Fruit fly (Drosophila melanogaster): ENCODE results near the gene DhpD.

DhpD gene

DNA sequence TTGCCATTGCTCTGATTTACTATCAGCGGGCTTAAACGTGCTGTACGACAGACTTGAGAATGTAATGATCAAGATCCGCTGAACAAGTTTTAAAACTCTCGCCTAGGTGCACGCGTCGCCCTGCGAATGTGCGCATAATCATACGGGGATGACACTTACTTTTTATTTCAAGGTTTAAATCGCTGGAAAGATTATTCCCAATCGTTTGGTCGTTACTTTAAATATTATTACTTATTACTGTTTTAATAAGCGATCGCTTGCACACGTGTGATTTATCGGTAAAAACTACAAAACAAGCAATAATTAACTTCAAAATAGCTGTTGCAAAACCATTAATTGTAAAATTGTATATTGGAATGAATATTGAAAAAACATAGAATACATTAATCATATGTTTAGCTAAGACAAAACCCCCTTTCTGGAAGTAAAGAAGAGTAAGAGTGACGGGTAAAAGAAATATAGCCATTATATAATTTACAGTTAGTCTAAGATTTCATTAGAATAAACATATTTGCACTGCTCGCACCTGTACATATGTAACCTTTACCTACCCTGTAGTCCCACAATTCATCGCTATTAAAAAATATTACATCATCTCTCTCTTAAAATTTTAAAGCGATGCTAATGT, at the start of gene DhpD:
Gene DhpD, minus strand, starts transcription at position 102 of the 628 bp plus-strand sequence.
- TF ChIP-seq usp (GFP tag; optimal IDR thresholded peaks at IDR 0.05) (no peak), EcR (GFP tag; optimal IDR thresholded peaks at IDR 0.05) (no peak), CG8478 (optimal IDR thresholded peaks at IDR 0.05) (no peak), psq (optimal IDR thresholded peaks at IDR 0.05) (no peak), pan (optimal IDR thresholded peaks at IDR 0.05) (no peak), Dll (optimal IDR thresholded peaks at IDR 0.05) (no peak)

DNA sequence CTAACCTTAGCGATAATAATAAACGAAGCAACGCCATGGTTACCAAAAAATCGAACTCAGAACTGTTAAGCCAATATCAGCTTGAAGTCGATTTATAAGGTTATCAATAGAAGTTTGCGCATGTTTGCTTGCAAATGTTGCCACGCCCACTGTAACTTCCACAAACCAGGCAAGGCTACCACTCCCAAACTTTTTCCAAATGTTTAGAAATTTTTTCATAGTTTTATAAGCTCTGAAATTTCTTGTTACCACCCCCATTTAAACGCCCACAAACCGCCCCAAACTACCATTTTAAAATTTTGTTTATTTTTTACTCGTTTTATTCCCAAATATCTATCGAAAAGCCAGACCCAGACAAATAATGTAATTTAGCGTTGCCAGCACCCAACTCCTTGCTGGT, 48.8 kb upstream of the DhpD start, which contains the start of gene flip:
Gene flip, minus strand, starts transcription at position 101 of the 400 bp plus-strand sequence.
- TF ChIP-seq Dll (optimal IDR thresholded peaks at IDR 0.05), result no peak

DNA sequence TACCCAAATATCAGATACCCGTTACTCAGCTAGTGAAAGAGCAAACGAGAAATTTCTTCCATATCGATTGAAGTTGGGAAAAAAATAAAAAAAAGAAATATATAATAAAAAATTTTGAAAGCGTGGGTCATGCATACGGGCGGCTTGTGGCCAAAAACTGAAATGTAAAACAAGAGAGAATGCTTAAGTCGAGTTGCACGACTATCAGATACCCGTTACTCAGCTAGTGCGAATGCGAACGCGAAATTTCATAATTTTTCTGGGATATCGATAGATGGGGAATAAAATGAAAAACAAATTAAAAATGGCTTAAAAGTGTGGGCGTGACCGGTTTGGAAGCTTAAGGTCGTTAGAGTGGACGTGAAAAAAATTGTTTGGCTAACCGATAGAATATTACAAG, 39.3 kb upstream of the DhpD start:
- TF ChIP-seq EcR (GFP tag; optimal IDR thresholded peaks at IDR 0.05) (no peak), usp (GFP tag; optimal IDR thresholded peaks at IDR 0.05) (no peak), psq (optimal IDR thresholded peaks at IDR 0.05) (no peak), CG8478 (optimal IDR thresholded peaks at IDR 0.05) (no peak), pan (optimal IDR thresholded peaks at IDR 0.05) (no peak), Dll (optimal IDR thresholded peaks at IDR 0.05) (no peak)

DNA sequence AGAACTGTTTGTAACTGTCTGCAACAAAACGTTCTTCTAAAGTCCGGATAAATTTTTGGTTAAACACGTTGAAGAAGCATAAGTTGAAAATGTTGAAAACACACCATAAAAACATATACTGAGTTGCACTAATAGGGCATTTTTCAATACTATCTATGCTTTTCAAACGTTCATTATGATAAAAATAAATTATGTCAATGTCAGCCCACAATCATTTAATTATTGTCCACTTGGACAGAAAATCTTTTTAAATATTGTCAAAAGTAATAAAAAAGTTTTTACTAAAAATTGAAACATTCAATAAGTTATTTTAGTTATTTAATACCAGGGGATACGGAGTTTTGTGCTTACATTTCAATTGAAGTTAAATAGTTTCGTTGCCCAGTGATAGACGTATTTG, 37.4 kb upstream of the DhpD start, which contains the start of gene CG1092:
Gene CG1092, plus strand, starts transcription at position 301 of the 400 bp plus-strand sequence.
- TF ChIP-seq CG8478 (optimal IDR thresholded peaks at IDR 0.05) (no peak), usp (GFP tag; optimal IDR thresholded peaks at IDR 0.05) (no peak), Dll (optimal IDR thresholded peaks at IDR 0.05) (no peak), psq (optimal IDR thresholded peaks at IDR 0.05) (no peak), pan (optimal IDR thresholded peaks at IDR 0.05) (no peak), EcR (GFP tag; optimal IDR thresholded peaks at IDR 0.05) (no peak)

DNA sequence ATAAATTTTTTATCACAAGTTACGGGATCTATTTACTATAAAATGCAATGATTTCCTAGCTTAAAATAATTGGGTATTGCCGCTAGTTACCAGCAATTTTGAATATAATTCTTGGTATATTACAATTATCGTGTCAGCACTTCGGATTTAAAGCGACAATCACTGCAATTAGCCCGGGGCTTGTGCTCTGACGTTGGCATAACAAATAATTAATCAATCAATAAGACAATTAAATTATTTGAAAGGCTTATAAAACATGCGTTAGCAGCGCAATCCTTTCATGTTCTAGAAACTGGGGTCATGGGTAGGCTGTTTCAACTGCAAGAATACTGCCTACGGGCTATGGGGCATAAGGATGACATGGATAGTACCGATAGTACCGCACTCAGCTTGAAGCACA, 27.6 kb upstream of the DhpD start, which contains the start of gene Or82a:
Gene Or82a, plus strand, starts transcription at position 301 of the 400 bp plus-strand sequence.
- TF ChIP-seq EcR (GFP tag; optimal IDR thresholded peaks at IDR 0.05), result no peak
- no peak for TF ChIP-seq Dll (optimal IDR thresholded peaks at IDR 0.05)
- TF ChIP-seq usp (GFP tag; optimal IDR thresholded peaks at IDR 0.05), result no peak
- TF ChIP-seq CG8478 (optimal IDR thresholded peaks at IDR 0.05), result no peak
- TF ChIP-seq psq (optimal IDR thresholded peaks at IDR 0.05), result no peak
- TF ChIP-seq pan (optimal IDR thresholded peaks at IDR 0.05), result no peak

DNA sequence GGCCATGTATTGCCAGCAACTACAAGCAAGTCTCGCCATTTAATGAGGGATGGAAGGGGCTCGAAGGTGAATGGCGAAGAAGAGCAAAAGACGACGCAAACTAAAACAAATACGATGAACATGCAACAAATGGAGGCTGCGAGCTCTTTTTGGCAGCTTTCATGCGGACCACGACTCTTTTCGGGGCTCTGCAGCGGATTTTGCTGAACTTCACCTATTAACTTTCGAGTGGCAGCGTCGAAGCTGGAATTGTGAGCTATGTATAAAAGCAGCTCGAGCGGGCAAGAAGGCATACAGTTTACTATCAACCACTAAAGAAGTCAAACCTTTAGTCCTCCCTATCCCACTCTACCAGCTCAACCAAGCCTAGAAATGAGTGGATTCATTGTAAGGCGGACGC, 25.4 kb upstream of the DhpD start, which contains the start of gene TwdlV:
Gene TwdlV, plus strand, starts transcription at position 301 of the 400 bp plus-strand sequence.
- TF ChIP-seq pan (optimal IDR thresholded peaks at IDR 0.05) (no peak), EcR (GFP tag; optimal IDR thresholded peaks at IDR 0.05) (no peak), usp (GFP tag; optimal IDR thresholded peaks at IDR 0.05) (no peak), Dll (optimal IDR thresholded peaks at IDR 0.05) (no peak), CG8478 (optimal IDR thresholded peaks at IDR 0.05) (no peak), psq (optimal IDR thresholded peaks at IDR 0.05) (no peak)

DNA sequence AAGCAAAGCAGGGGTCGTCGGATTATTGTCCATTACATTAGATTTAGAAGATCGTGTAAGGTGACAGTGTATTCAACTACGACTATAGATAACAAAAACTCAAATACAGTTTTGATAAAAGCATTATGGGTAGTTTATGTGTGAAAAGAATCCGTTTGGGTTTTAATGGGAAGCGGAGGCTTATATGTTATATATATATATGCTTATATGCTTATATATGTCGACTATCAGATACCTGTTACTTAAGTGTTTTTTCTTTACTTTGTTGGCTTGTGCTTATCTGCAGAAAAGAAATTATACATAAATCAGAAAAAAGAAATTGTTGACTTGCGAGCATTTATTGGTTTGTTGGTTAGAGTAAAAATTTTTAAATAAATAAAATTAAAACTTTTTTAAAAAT, 23.9 kb upstream of the DhpD start, which contains the start of gene CG14644:
Gene CG14644, minus strand, starts transcription at position 101 of the 400 bp plus-strand sequence.
- TF ChIP-seq CG8478 (optimal IDR thresholded peaks at IDR 0.05) (no peak), Dll (optimal IDR thresholded peaks at IDR 0.05) (no peak)

DNA sequence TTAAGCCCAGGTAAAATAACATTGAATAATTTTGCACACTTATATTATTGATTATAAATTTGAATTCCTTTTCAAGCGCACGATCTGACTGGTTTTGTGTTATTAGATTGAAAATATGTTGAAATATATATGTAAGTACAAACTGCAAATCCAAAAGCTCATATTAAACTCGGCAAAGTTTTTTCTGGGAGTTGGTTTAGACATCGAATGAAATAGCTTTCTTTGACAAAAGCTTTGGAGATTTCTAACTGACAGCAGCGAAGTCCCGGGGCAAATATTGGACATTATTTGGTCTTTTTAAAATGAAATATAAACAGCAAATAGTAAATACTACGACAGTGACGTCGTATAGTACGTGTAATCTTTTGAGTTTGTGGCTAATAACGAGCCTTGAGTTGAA, 22.2 kb upstream of the DhpD start, which contains the start of gene TwdlG:
Gene TwdlG, minus strand, starts transcription at position 101 of the 400 bp plus-strand sequence.
- TF ChIP-seq pan (optimal IDR thresholded peaks at IDR 0.05) (no peak), CG8478 (optimal IDR thresholded peaks at IDR 0.05) (no peak), EcR (GFP tag; optimal IDR thresholded peaks at IDR 0.05) (no peak), psq (optimal IDR thresholded peaks at IDR 0.05) (no peak), usp (GFP tag; optimal IDR thresholded peaks at IDR 0.05) (no peak), Dll (optimal IDR thresholded peaks at IDR 0.05) (no peak)

DNA sequence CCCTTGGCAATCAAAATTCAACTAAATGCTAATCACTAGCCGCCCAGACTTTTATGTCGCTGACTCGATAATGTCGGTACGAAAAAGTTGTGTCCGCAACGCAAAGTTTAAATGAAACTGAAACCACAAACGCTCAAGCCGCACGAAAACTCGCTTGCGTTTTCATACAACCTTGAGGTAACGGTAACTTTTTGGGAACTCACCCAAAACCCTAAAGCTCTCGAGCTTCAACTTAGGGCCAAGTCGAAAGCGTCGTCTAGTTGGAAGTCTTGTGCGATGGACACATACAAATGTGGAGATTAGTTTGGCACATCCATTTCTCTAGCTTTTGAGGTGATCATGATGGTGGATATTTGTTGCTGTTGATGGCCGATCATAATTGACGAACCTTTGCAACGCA, 20.9 kb upstream of the DhpD start:
- TF ChIP-seq CG8478 (optimal IDR thresholded peaks at IDR 0.05) (no peak), usp (GFP tag; optimal IDR thresholded peaks at IDR 0.05) (no peak), pan (optimal IDR thresholded peaks at IDR 0.05) (no peak), EcR (GFP tag; optimal IDR thresholded peaks at IDR 0.05) (no peak), psq (optimal IDR thresholded peaks at IDR 0.05) (no peak), Dll (optimal IDR thresholded peaks at IDR 0.05) (no peak)

DNA sequence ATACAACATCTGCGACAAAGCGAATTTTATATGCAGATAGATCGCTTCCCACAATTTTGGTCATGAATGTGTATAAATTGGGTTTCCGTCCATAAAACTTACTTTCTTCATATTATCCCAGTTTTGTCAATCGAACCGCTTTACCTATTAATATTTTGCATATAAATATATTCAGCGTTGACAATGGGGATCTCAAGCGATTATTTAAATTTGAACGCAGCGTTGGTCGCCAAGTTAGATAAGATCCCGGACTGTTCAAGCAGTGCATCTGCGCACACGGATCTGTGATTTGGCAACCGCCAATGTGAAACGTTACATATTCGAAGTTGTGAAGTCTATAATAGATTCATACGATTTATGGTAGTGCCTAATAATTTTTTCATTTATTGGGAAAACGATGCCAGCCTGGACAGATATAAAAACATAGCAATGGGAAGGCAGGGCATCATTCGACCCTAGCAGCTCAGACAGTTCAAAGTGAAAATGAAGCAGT, 17.6 kb upstream of the DhpD start, which contains the start of gene TwdlF:
Gene TwdlF, plus strand, starts transcription at position 443 of the 493 bp plus-strand sequence.
- TF ChIP-seq pan (optimal IDR thresholded peaks at IDR 0.05) (no peak), EcR (GFP tag; optimal IDR thresholded peaks at IDR 0.05) (no peak), Dll (optimal IDR thresholded peaks at IDR 0.05) (no peak), CG8478 (optimal IDR thresholded peaks at IDR 0.05) (no peak), usp (GFP tag; optimal IDR thresholded peaks at IDR 0.05) (no peak), psq (optimal IDR thresholded peaks at IDR 0.05) (no peak)

DNA sequence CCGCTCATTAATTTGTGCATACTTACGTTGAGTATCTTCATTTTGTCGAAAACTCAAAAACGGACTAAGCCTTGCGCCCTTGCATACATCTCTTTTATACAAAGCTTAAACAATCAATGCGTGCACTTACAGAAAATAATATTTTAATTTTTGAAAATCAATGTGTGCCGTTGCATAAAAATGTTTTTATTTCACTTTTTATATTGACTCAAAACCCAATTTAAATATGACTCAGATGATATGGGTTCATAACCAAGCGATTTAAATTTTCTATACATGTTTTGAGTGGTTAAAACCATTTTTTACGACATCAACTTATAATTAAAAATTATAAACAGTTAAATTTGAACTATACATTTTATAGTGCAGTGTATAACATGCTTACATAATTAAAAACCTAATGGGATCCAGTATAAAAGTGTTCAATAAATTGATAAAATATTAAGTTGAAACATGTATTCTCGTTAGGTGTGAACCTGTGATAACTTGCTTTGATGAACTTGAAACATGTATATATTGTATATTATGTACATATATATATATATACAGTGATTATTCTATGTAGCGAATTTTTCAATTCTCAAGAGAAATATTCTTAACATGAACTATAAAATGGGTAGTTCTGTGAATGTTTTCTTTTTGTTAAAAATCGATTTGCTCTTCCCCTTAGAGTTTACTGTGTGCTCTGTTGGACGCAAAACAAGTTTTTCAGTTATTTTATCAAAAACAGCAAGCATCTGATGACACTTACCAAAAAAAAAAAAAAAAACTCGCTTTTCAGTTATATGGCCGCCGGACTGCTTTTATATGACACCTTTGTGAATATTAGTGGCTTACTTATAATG, 14.3 kb upstream of the DhpD start, which contains the start of gene CG34305:
Gene CG34305, minus strand, starts transcription at position 51 of the 845 bp plus-strand sequence.
- TF ChIP-seq EcR (GFP tag; optimal IDR thresholded peaks at IDR 0.05) (no peak), pan (optimal IDR thresholded peaks at IDR 0.05) (no peak), psq (optimal IDR thresholded peaks at IDR 0.05) (no peak), Dll (optimal IDR thresholded peaks at IDR 0.05) (no peak), usp (GFP tag; optimal IDR thresholded peaks at IDR 0.05) (no peak), CG8478 (optimal IDR thresholded peaks at IDR 0.05) (no peak)
